Fruit fly (Drosophila melanogaster) whole organism, embryonic: Measurements from ENCODE around the gene CG43218.

Experiments
- Abd-B ChIP-seq: fragments of 200-800 bp; sonication (Bioruptor generic); optimal IDR thresholded peaks from 2 replicates; lab custom pipeline; 2018; ENCODE audit warnings: missing biosample characterization, mild to moderate bottlenecking, missing genetic modification characterization, moderate library complexity
- Ada2b ChIP-seq: fragments of 200-800 bp; sonication (Bioruptor generic); IDR thresholded peaks from 2 replicates; pipeline ENCODE4 v1.3.6; 2022; ENCODE audit warnings: missing biosample characterization, missing genetic modification characterization
- Adf1 ChIP-seq: fragments of 200-800 bp; sonication (Bioruptor generic); IDR thresholded peaks from 2 replicates; pipeline ENCODE4 v1.3.6; 2022; ENCODE audit warnings: missing biosample characterization, missing genetic modification characterization
- Atf-2 ChIP-seq: fragments of 200-800 bp; sonication (Bioruptor generic); optimal IDR thresholded peaks from 2 replicates; lab custom pipeline; 2016; ENCODE audit warnings: missing biosample characterization, missing genetic modification characterization
- BtbVII ChIP-seq: fragments of 200-800 bp; sonication (Bioruptor generic); optimal IDR thresholded peaks from 3 replicates; lab custom pipeline; 2017; ENCODE audit warnings: missing biosample characterization, mild to moderate bottlenecking, missing genetic modification characterization
- CG10654 ChIP-seq: fragments of 200-800 bp; sonication (Bioruptor generic); optimal IDR thresholded peaks from 2 replicates; lab custom pipeline; 2016; ENCODE audit warnings: missing biosample characterization, missing genetic modification characterization
- CG12071 ChIP-seq: fragments of 200-800 bp; sonication (Bioruptor generic); optimal IDR thresholded peaks from 3 replicates; lab custom pipeline; 2018; ENCODE audit warnings: missing biosample characterization, mild to moderate bottlenecking, missing genetic modification characterization
- CG12659 ChIP-seq: fragments of 200-800 bp; sonication (Bioruptor generic); optimal IDR thresholded peaks from 3 replicates; lab custom pipeline; 2017; ENCODE audit warnings: mild to moderate bottlenecking, missing biosample characterization, missing genetic modification reagents, missing genetic modification characterization
- CG14441 ChIP-seq: fragments of 200-800 bp; sonication (Bioruptor generic); IDR thresholded peaks from 2 replicates; pipeline ENCODE4 v1.3.6; 2022; ENCODE audit warnings: missing biosample characterization, missing genetic modification characterization
- CG14965 ChIP-seq: fragments of 200-800 bp; sonication (Bioruptor generic); optimal IDR thresholded peaks from 2 replicates; lab custom pipeline; 2016; ENCODE audit warnings: missing biosample characterization, missing genetic modification characterization, borderline replicate concordance
- CG15479 ChIP-seq: fragments of 200-800 bp; sonication (Bioruptor generic); optimal IDR thresholded peaks from 3 replicates; lab custom pipeline; 2019; ENCODE audit warnings: missing biosample characterization, mild to moderate bottlenecking, missing genetic modification characterization, moderate library complexity
- CG15514 ChIP-seq: fragments of 200-800 bp; sonication (Bioruptor generic); optimal IDR thresholded peaks from 3 replicates; lab custom pipeline; 2017; ENCODE audit warnings: missing biosample characterization, missing genetic modification characterization, mild to moderate bottlenecking, moderate library complexity, missing genetic modification reagents
- CG16815 ChIP-seq: fragments of 200-800 bp; sonication (Bioruptor generic); optimal IDR thresholded peaks from 3 replicates; lab custom pipeline; 2017; ENCODE audit warnings: missing biosample characterization, mild to moderate bottlenecking, missing genetic modification characterization
- CG2116 ChIP-seq: fragments of 200-800 bp; sonication (Bioruptor generic); optimal IDR thresholded peaks from 3 replicates; lab custom pipeline; 2018; ENCODE audit warnings: missing biosample characterization, mild to moderate bottlenecking, missing genetic modification characterization
- CG30403 ChIP-seq: fragments of 200-800 bp; sonication (Bioruptor generic); optimal IDR thresholded peaks from 3 replicates; lab custom pipeline; 2016; ENCODE audit warnings: missing biosample characterization, missing genetic modification characterization
- CG31441 ChIP-seq: fragments of 200-800 bp; sonication (Bioruptor generic); IDR thresholded peaks from 2 replicates; pipeline ENCODE4 v1.3.6; 2022; ENCODE audit warnings: missing biosample characterization, missing genetic modification characterization
- CG4328 ChIP-seq: fragments of 200-800 bp; sonication (Bioruptor generic); optimal IDR thresholded peaks from 3 replicates; lab custom pipeline; 2017; ENCODE audit warnings: missing biosample characterization, missing genetic modification reagents, missing genetic modification characterization
- CG4404 ChIP-seq: fragments of 200-800 bp; sonication (Bioruptor generic); IDR thresholded peaks from 2 replicates; pipeline ENCODE4 v1.3.6; 2022; ENCODE audit warnings: missing biosample characterization, missing genetic modification characterization
- CG9932 ChIP-seq: fragments of 200-800 bp; sonication (Bioruptor generic); IDR thresholded peaks from 2 replicates; pipeline ENCODE4 v1.3.6; 2022; ENCODE audit warnings: missing biosample characterization, missing genetic modification characterization
- Dad ChIP-seq: fragments of 200-800 bp; sonication (Bioruptor generic); optimal IDR thresholded peaks from 3 replicates; lab custom pipeline; 2016; ENCODE audit warnings: missing biosample characterization, missing genetic modification characterization
- Doc2 ChIP-seq: fragments of 200-800 bp; sonication (Bioruptor generic); IDR thresholded peaks from 2 replicates; pipeline ENCODE4 v1.3.6; 2022; ENCODE audit warnings: missing biosample characterization, missing genetic modification characterization
- Elba2 ChIP-seq: fragments of 200-800 bp; sonication (Bioruptor generic); optimal IDR thresholded peaks from 3 replicates; lab custom pipeline; 2016; ENCODE audit warnings: missing biosample characterization, missing genetic modification characterization
- H2.0 ChIP-seq: fragments of 200-800 bp; sonication (Bioruptor generic); IDR thresholded peaks from 2 replicates; pipeline ENCODE4 v1.3.6; 2022; ENCODE audit warnings: missing biosample characterization, missing genetic modification characterization
- HHEX ChIP-seq: fragments of 200-800 bp; sonication (Bioruptor generic); optimal IDR thresholded peaks from 3 replicates; lab custom pipeline; 2017; ENCODE audit warnings: missing biosample characterization, mild to moderate bottlenecking, missing genetic modification characterization, missing genetic modification reagents
- HLH54F ChIP-seq: fragments of 200-800 bp; sonication (Bioruptor generic); optimal IDR thresholded peaks from 3 replicates; lab custom pipeline; 2016; ENCODE audit warnings: missing biosample characterization, missing genetic modification characterization
- Hr51 ChIP-seq, 2 experiments: fragments of 200-800 bp; sonication (Bioruptor generic); optimal IDR thresholded peaks; 2 replicates in 1 of 2; 3 replicates in 1 of 2; lab custom pipeline; 2016 to 2018; ENCODE audit warnings: missing biosample characterization in 2 of 2, missing genetic modification characterization in 2 of 2, mild to moderate bottlenecking in 1 of 2, moderate library complexity in 1 of 2
- Med ChIP-seq: fragments of 200-800 bp; sonication (Bioruptor generic); peaks from one replicate; lab custom pipeline; 2016; ENCODE audit warnings: missing biosample characterization, missing genetic modification characterization, mild to moderate bottlenecking, inconsistent platforms, moderate library complexity
- Nf-YB ChIP-seq: fragments of 200-800 bp; sonication (Bioruptor generic); optimal IDR thresholded peaks from 3 replicates; lab custom pipeline; 2019; ENCODE audit warnings: missing biosample characterization, mild to moderate bottlenecking, missing genetic modification characterization, moderate library complexity
- Ptx1 ChIP-seq: fragments of 200-800 bp; sonication (Bioruptor generic); IDR thresholded peaks from 2 replicates; pipeline ENCODE4 v1.3.6; 2022; ENCODE audit warnings: missing biosample characterization, missing genetic modification characterization
- Rx ChIP-seq: fragments of 200-800 bp; sonication (Bioruptor generic); IDR thresholded peaks from 2 replicates; pipeline ENCODE4 v1.3.6; 2022; ENCODE audit warnings: missing biosample characterization, missing genetic modification characterization
- Usf ChIP-seq: fragments of 200-800 bp; sonication (Bioruptor generic); optimal IDR thresholded peaks from 2 replicates; lab custom pipeline; 2017; ENCODE audit warnings: missing genotype, missing biosample characterization, missing genetic modification characterization
- ase ChIP-seq: fragments of 200-800 bp; sonication (Bioruptor generic); IDR thresholded peaks from 3 replicates; pipeline ENCODE4 v1.3.6; 2022; ENCODE audit warnings: missing biosample characterization, missing genetic modification characterization
- az2 ChIP-seq: fragments of 200-800 bp; sonication (Bioruptor generic); optimal IDR thresholded peaks from 3 replicates; lab custom pipeline; 2016; ENCODE audit warnings: missing biosample characterization, missing genetic modification characterization
- bcd ChIP-seq: fragments of 200-800 bp; sonication (Bioruptor generic); optimal IDR thresholded peaks from 2 replicates; lab custom pipeline; 2017; ENCODE audit warnings: missing biosample characterization, mild to moderate bottlenecking, missing genetic modification characterization
- dan ChIP-seq: fragments of 200-800 bp; sonication (Bioruptor generic); IDR thresholded peaks from 2 replicates; pipeline ENCODE4 v1.3.6; 2022; ENCODE audit warnings: missing biosample characterization, missing genetic modification characterization
- ems ChIP-seq: fragments of 200-800 bp; sonication (Bioruptor generic); optimal IDR thresholded peaks from 3 replicates; lab custom pipeline; 2016; ENCODE audit warnings: missing biosample characterization, missing genetic modification characterization
- eyg ChIP-seq: fragments of 200-800 bp; sonication (Bioruptor generic); optimal IDR thresholded peaks from 3 replicates; lab custom pipeline; 2016; ENCODE audit warnings: missing biosample characterization, missing genetic modification characterization
- grn ChIP-seq: fragments of 200-800 bp; sonication (Bioruptor generic); optimal IDR thresholded peaks from 3 replicates; lab custom pipeline; 2017; ENCODE audit warnings: missing biosample characterization, missing genetic modification characterization
- gro ChIP-seq: fragments of 200-800 bp; sonication (Bioruptor generic); optimal IDR thresholded peaks from 2 replicates; lab custom pipeline; 2016; ENCODE audit warnings: missing biosample characterization, missing genetic modification characterization
- her ChIP-seq: fragments of 200-800 bp; sonication (Bioruptor generic); optimal IDR thresholded peaks from 2 replicates; lab custom pipeline; 2016; ENCODE audit warnings: missing biosample characterization, missing genetic modification characterization
- kni ChIP-seq: fragments of 200-800 bp; sonication (Bioruptor generic); optimal IDR thresholded peaks from 3 replicates; lab custom pipeline; 2017; ENCODE audit warnings: mild to moderate bottlenecking, missing biosample characterization, missing genetic modification reagents, missing genetic modification characterization
- ro ChIP-seq: fragments of 200-800 bp; sonication (Bioruptor generic); IDR thresholded peaks from 2 replicates; pipeline ENCODE4 v1.3.6; 2022; ENCODE audit warnings: missing biosample characterization, missing genetic modification characterization
- sens ChIP-seq: fragments of 200-800 bp; sonication (Bioruptor generic); peaks from one replicate; lab custom pipeline; 2016; ENCODE audit warnings: missing biosample characterization, missing genetic modification characterization
- shn ChIP-seq: fragments of 200-800 bp; sonication (Bioruptor generic); optimal IDR thresholded peaks from 3 replicates; lab custom pipeline; 2016; ENCODE audit warnings: missing biosample characterization, missing genetic modification characterization
- sima ChIP-seq: fragments of 200-800 bp; sonication (Bioruptor generic); optimal IDR thresholded peaks from 2 replicates; lab custom pipeline; 2016; ENCODE audit warnings: missing biosample characterization, missing genetic modification characterization
- sqz ChIP-seq: fragments of 200-800 bp; sonication (Bioruptor generic); optimal IDR thresholded peaks from 3 replicates; lab custom pipeline; 2018; ENCODE audit warnings: missing biosample characterization, mild to moderate bottlenecking, missing genetic modification characterization
- stc ChIP-seq: fragments of 200-800 bp; sonication (Bioruptor generic); IDR thresholded peaks from 2 replicates; pipeline ENCODE4 v1.3.6; 2022; ENCODE audit warnings: missing biosample characterization, missing genetic modification characterization
- stwl ChIP-seq: fragments of 200-800 bp; sonication (Bioruptor generic); optimal IDR thresholded peaks from 3 replicates; lab custom pipeline; 2018; ENCODE audit warnings: missing biosample characterization, mild to moderate bottlenecking, missing genetic modification characterization, moderate library complexity
- tgo ChIP-seq: fragments of 200-800 bp; sonication (Bioruptor generic); IDR thresholded peaks from 3 replicates; pipeline ENCODE4 v1.3.6; 2022; ENCODE audit warnings: missing biosample characterization, missing genetic modification characterization
- tup ChIP-seq: fragments of 200-800 bp; sonication (Bioruptor generic); optimal IDR thresholded peaks from 2 replicates; lab custom pipeline; 2016; ENCODE audit warnings: missing biosample characterization, mild to moderate bottlenecking, missing genetic modification characterization, moderate library complexity
- wek ChIP-seq: fragments of 200-800 bp; sonication (Bioruptor generic); optimal IDR thresholded peaks from 3 replicates; lab custom pipeline; 2018; ENCODE audit warnings: missing biosample characterization, mild to moderate bottlenecking, missing genetic modification characterization, moderate library complexity
- wor ChIP-seq: fragments of 200-800 bp; sonication (Bioruptor generic); IDR thresholded peaks from 2 replicates; pipeline ENCODE4 v1.3.6; 2022; ENCODE audit warnings: missing biosample characterization, missing genetic modification characterization
- zfh1 ChIP-seq: fragments of 200-800 bp; sonication (Bioruptor generic); IDR thresholded peaks from 3 replicates; pipeline ENCODE4 v1.3.6; 2022; ENCODE audit warnings: missing biosample characterization, missing genetic modification characterization

CG43218 gene

dm6 chr3L:21239999-21240509 is 17.8 kb upstream of the CG43218 start (continued):
- TF ChIP-seq Atf-2 (no peak), CG2116 (GFP tag; lab: Kevin White, UChicago) (no peak), CG15514 (GFP tag; lab: Kevin White, UChicago) (peak; percentile 22), grn (GFP tag; lab: Kevin White, UChicago) (no peak), CG14441 (no peak), Abd-B (GFP tag; lab: Kevin White, UChicago) (no peak), az2 (GFP tag; lab: Kevin White, UChicago) (no peak), CG14965 (no peak), Adf1 (GFP tag; lab: Robert Waterston, UW) (peak; percentile 100), Dad (GFP tag; lab: Kevin White, UChicago) (no peak), sens (peak; percentile 64), CG4328 (no peak), sqz (GFP tag; lab: Kevin White, UChicago) (no peak), Doc2 (GFP tag; lab: Robert Waterston, UW) (no peak), stwl (tag; lab: Kevin White, UChicago) (no peak), wor (GFP tag; lab: Robert Waterston, UW) (no peak), gro (GFP tag; lab: Kevin White, UChicago) (no peak), kni (GFP tag; lab: Kevin White, UChicago) (no peak), Hr51 (GFP tag; optimal IDR thresholded peaks at IDR 0.05; lab: Kevin White, UChicago) (no peak), H2.0 (GFP tag; lab: Robert Waterston, UW) (no peak), ems (GFP tag; lab: Kevin White, UChicago) (no peak), tup (GFP tag; lab: Kevin White, UChicago) (no peak), Med (no peak), CG12659 (no peak), dan (GFP tag; lab: Robert Waterston, UW) (no peak), Ada2b (GFP tag; lab: Robert Waterston, UW) (no peak), zfh1 (no peak), CG12071 (GFP tag; lab: Kevin White, UChicago) (peak; percentile 41), Nf-YB (GFP tag; lab: Kevin White, UChicago) (peak; percentile 75), sima (no peak), her (GFP tag; lab: Kevin White, UChicago) (peak; percentile 13), Ptx1 (GFP tag; lab: Robert Waterston, UW) (no peak), ase (GFP tag; lab: Robert Waterston, UW) (no peak), stc (GFP tag; lab: Robert Waterston, UW) (peak; percentile 17; the same call in 1 of the 2 replicates), CG15479 (no peak), ro (GFP tag; lab: Robert Waterston, UW) (no peak), eyg (no peak), CG30403 (no peak), CG10654 (no peak), bcd (GFP tag; lab: Kevin White, UChicago) (no peak), Rx (GFP tag; lab: Robert Waterston, UW) (no peak), CG9932 (GFP tag; lab: Robert Waterston, UW) (no peak), tgo (GFP tag; lab: Robert Waterston, UW) (no peak), HHEX (GFP tag; lab: Kevin White, UChicago) (no peak), CG31441 (GFP tag; lab: Robert Waterston, UW) (no peak), BtbVII (GFP tag; lab: Kevin White, UChicago) (no peak), CG16815 (GFP tag; lab: Kevin White, UChicago) (no peak), HLH54F (GFP tag; lab: Kevin White, UChicago) (no peak), Elba2 (GFP tag; lab: Kevin White, UChicago) (no peak), wek (GFP tag; lab: Kevin White, UChicago) (no peak), shn (GFP tag; lab: Kevin White, UChicago) (no peak), Usf (GFP tag; lab: Kevin White, UChicago) (no peak), CG4404 (GFP tag; lab: Robert Waterston, UW) (no peak)
